Worm (Caenorhabditis elegans) whole organism, L4 larva: ENCODE results near the gene B0495.5.

Experiments used
- ZK337.2 ChIP-seq: fragments of 200-800 bp; sonication (Bioruptor generic); IDR thresholded peaks from 2 replicates; pipeline ENCODE4 v1.3.6; 2022; ENCODE audit warnings: missing genetic modification reagents, missing genetic modification characterization, missing compliant biosample characterization
- jun-1 ChIP-seq: fragments of 150-350 bp; optimal IDR thresholded peaks from 2 replicates; lab custom pipeline; 2014; ENCODE audit warnings: missing biosample characterization, missing genetic modification reagents, missing genetic modification characterization
- lin-1 ChIP-seq: fragments of 200-800 bp; sonication (Bioruptor generic); IDR thresholded peaks from 2 replicates; pipeline ENCODE4 v1.3.6; 2022; ENCODE audit warnings: missing genetic modification reagents, missing genetic modification characterization, missing compliant biosample characterization
- nhr-76 ChIP-seq: fragments of 150-350 bp; optimal IDR thresholded peaks from 2 replicates; lab custom pipeline; 2014; ENCODE audit warnings: missing biosample characterization, missing genetic modification characterization
- nhr-77 ChIP-seq: fragments of 150-350 bp; optimal IDR thresholded peaks from 2 replicates; lab custom pipeline; 2014; ENCODE audit warnings: missing biosample characterization, missing genetic modification characterization
- php-3 ChIP-seq: fragments of 200-800 bp; sonication (Bioruptor generic); IDR thresholded peaks from 2 replicates; pipeline ENCODE4 v1.3.6; 2022; ENCODE audit warnings: missing genetic modification reagents, missing genetic modification characterization, missing compliant biosample characterization
- pqm-1 ChIP-seq: sonication (generic microtip); optimal IDR thresholded peaks from 2 replicates; lab custom pipeline; 2017; ENCODE audit warnings: missing biosample characterization, missing genetic modification characterization
- tra-1 ChIP-seq: fragments of 200-800 bp; sonication (Bioruptor generic); IDR thresholded peaks from 2 replicates; pipeline ENCODE4 v1.3.6; 2022; ENCODE audit warnings: missing genetic modification reagents, missing genetic modification characterization, missing compliant biosample characterization

- TF ChIP-seq ZK337.2 (GFP tag; lab: Robert Waterston, UW) (no peak), pqm-1 (no peak), jun-1 (no peak), nhr-76 (tag; lab: Kevin White, UChicago) (no peak), nhr-77 (tag; lab: Kevin White, UChicago) (no peak), lin-1 (no peak), tra-1 (no peak), php-3 (no peak)
Measured at ce11 chrII:7736725-7737124, 38.4 kb upstream of the B0495.5 start.
